Worm (Caenorhabditis elegans): ENCODE results near the gene ora-1.

The ora-1 gene

ce11 chrIV:7940919-7941318, 36.8 kb upstream of the ora-1 start, which contains the start of gene exc-9:
TSS of gene exc-9 (minus strand) at chrIV:7941019.
- TF ChIP-seq dox-1 (GFP tag; IDR thresholded peaks at IDR 0.05) (no peak), die-1 (tag; optimal IDR thresholded peaks at IDR 0.05) (no peak), F57A8.1 (GFP tag; optimal IDR thresholded peaks at IDR 0.05) (no peak), ztf-26 (tag; optimal IDR thresholded peaks at IDR 0.05) (no peak), nhr-179 (tag; optimal IDR thresholded peaks at IDR 0.05) (no peak), ztf-18 (tag; optimal IDR thresholded peaks at IDR 0.05) (no peak)

ce11 chrIV:7943272-7943671, 34.4 kb upstream of the ora-1 start:
- no peak for TF ChIP-seq B0035.1 (tag; optimal IDR thresholded peaks at IDR 0.05)
- TF ChIP-seq madf-10 (tag; optimal IDR thresholded peaks at IDR 0.05), result no peak
- TF ChIP-seq rec-8 (tag; optimal IDR thresholded peaks at IDR 0.05), result no peak
- TF ChIP-seq egl-18 (GFP tag; IDR thresholded peaks at IDR 0.05), result 0 out of 2 replicates have a peak, but pooled peaks have one; percentile 11
- peak; percentile 5 for TF ChIP-seq athp-1 (tag; optimal IDR thresholded peaks at IDR 0.05)
- no peak for TF ChIP-seq C06A6.2 (GFP tag; conservative IDR thresholded peaks at IDR 0.05)
- no peak for TF ChIP-seq efl-1 (GFP tag; optimal IDR thresholded peaks at IDR 0.05)
- TF ChIP-seq ceh-91 (GFP tag; IDR thresholded peaks at IDR 0.05), result no peak
- TF ChIP-seq Y53F4B.3 (GFP tag; IDR thresholded peaks at IDR 0.05), result no peak
- no peak for TF ChIP-seq sptf-2 (GFP tag; optimal IDR thresholded peaks at IDR 0.05)
- 0 out of 2 replicates have a peak, but pooled peaks have one; percentile 19 for TF ChIP-seq pbrm-1 (GFP tag; IDR thresholded peaks at IDR 0.05)
- no peak for TF ChIP-seq K12H6.12 (tag; optimal IDR thresholded peaks at IDR 0.05)
- no peak for TF ChIP-seq rpc-1 (optimal IDR thresholded peaks at IDR 0.05)
- TF ChIP-seq rpc-1 (tag; optimal IDR thresholded peaks at IDR 0.05), result no peak
- TF ChIP-seq dpl-1 (GFP tag; optimal IDR thresholded peaks at IDR 0.05), result no peak
- no peak for TF ChIP-seq ztf-28 (GFP tag; IDR thresholded peaks at IDR 0.05)
- TF ChIP-seq ama-1 (optimal IDR thresholded peaks at IDR 0.05), result no peak
- no peak for TF ChIP-seq ama-1 (GFP tag; optimal IDR thresholded peaks at IDR 0.05)
- TF ChIP-seq mel-28 (tag; optimal IDR thresholded peaks at IDR 0.05; ENCODE audit: borderline replicate concordance), result no peak
- TF ChIP-seq ekl-4 (GFP tag; IDR thresholded peaks at IDR 0.05), result no peak
- TF ChIP-seq aptf-2 (GFP tag; conservative IDR thresholded peaks at IDR 0.05), result no peak
- no peak for TF ChIP-seq F57A8.1 (GFP tag; optimal IDR thresholded peaks at IDR 0.05)
- TF ChIP-seq mes-4 (tag; optimal IDR thresholded peaks at IDR 0.05), result no peak
- TF ChIP-seq egl-44 (GFP tag; IDR thresholded peaks at IDR 0.05), result no peak
- TF ChIP-seq attf-3 (GFP tag; conservative IDR thresholded peaks at IDR 0.05), result no peak
- 0 out of 2 replicates have a peak, but pooled peaks have one; percentile 18 for TF ChIP-seq madf-8 (GFP tag; conservative IDR thresholded peaks at IDR 0.05)
- no peak for TF ChIP-seq lag-1 (GFP tag; IDR thresholded peaks at IDR 0.05)
- TF ChIP-seq ets-4 (GFP tag; optimal IDR thresholded peaks at IDR 0.05), result no peak
- TF ChIP-seq ceh-27 (GFP tag; optimal IDR thresholded peaks at IDR 0.05), result no peak
- no peak for TF ChIP-seq cebp-2 (GFP tag; IDR thresholded peaks at IDR 0.05)
- no peak for TF ChIP-seq hmg-1.2 (GFP tag; IDR thresholded peaks at IDR 0.05)
- no peak for TF ChIP-seq let-526 (GFP tag; IDR thresholded peaks at IDR 0.05)
- no peak for TF ChIP-seq snpc-4 (GFP tag; optimal IDR thresholded peaks at IDR 0.05)
- TF ChIP-seq snpc-4 (tag; optimal IDR thresholded peaks at IDR 0.05), result no peak
- TF ChIP-seq sdz-38 (tag; optimal IDR thresholded peaks at IDR 0.05), result no peak
- no peak for TF ChIP-seq gei-17 (GFP tag; optimal IDR thresholded peaks at IDR 0.05)
- TF ChIP-seq him-1 (tag; optimal IDR thresholded peaks at IDR 0.05), result no peak
- no peak for TF ChIP-seq lin-35 (GFP tag; optimal IDR thresholded peaks at IDR 0.05)
- TF ChIP-seq lin-26 (GFP tag; IDR thresholded peaks at IDR 0.05), result no peak
- TF ChIP-seq ztf-25 (GFP tag; IDR thresholded peaks at IDR 0.05), result 0 out of 2 replicates have a peak, but pooled peaks have one; percentile 64
- no peak for TF ChIP-seq lin-40 (tag; optimal IDR thresholded peaks at IDR 0.05)
- TF ChIP-seq bed-2 (GFP tag; IDR thresholded peaks at IDR 0.05), result no peak
- TF ChIP-seq snpc-1.3 (tag; optimal IDR thresholded peaks at IDR 0.05; ENCODE audit: insufficient read depth), result no peak
- TF ChIP-seq fkh-3 (tag; optimal IDR thresholded peaks at IDR 0.05), result no peak
